ENCODE assay signal across 5 fruit fly cellular contexts in the genomic region with DNA sequence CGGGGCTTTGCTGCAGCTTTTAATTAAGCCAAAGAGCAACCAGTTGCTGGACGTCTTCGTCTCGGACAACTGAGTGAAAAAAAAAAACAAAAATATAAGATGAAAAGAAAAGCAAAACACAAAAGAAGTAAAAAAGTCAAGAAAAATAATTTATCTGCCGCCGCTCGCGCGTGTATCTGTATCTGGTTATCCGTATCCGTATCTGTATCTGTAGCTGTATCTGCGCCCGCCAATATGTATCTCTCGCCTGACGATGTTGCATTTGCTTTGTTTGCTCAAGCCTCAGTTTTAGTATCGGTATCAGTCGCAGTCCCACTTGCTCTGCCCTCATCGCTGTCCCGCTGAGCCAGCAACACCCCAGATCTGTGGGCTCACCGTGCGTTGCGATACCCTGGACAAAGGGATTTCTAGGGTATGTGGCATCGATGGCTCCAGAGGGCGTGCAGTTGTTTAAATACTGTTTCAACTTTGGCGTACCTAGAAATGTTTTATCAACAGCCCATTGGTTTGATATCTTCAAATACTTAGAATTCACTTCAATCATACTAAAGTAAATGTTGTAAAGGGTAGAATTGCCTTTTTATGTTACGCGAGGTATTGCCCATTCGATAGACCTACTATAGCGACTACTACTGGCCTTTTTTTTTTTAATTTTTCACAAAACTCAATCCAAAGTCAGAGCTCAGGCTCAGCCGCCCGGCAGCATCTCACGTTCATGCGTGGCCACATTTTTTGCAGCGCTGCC.
A peak's percentile ranks its signal among the peaks of the same experiment; 100 is the strongest.
TF ChIP-seq lines count a peak whose summit lies in the region.

No protein-coding gene starts in this region.

- no peak for TF ChIP-seq CTCF in whole organism, embryonic (GFP tag; optimal IDR thresholded peaks at IDR 0.05; lab: Kevin White, UChicago)

TF ChIP-seq in whole organism, 6 proteins besides CTCF, POLR2A, EP300 and RAD21:
- TF ChIP-seq psq (optimal IDR thresholded peaks at IDR 0.05; lab: Kevin White, UChicago) (no peak), pan (optimal IDR thresholded peaks at IDR 0.05; lab: Kevin White, UChicago) (peak; percentile 90)

TF ChIP-seq in whole organism, embryonic, 481 proteins besides CTCF, POLR2A, EP300 and RAD21 (continues in another document):
- no peak for TF ChIP-seq ap (GFP tag; IDR thresholded peaks at IDR 0.05; lab: Robert Waterston, UW)
- TF ChIP-seq Sox102F (GFP tag; optimal IDR thresholded peaks at IDR 0.05; lab: Kevin White, UChicago) = peak; percentile 54
- no peak for TF ChIP-seq Antp (GFP tag; optimal IDR thresholded peaks at IDR 0.05; lab: Kevin White, UChicago)
- peak; percentile 43 for TF ChIP-seq gem (tag; optimal IDR thresholded peaks at IDR 0.05; lab: Kevin White, UChicago)
- TF ChIP-seq ATbp (GFP tag; optimal IDR thresholded peaks at IDR 0.05; lab: Kevin White, UChicago) = peak; percentile 1
- no peak for TF ChIP-seq CG9609 (GFP tag; optimal IDR thresholded peaks at IDR 0.05; lab: Kevin White, UChicago)
- TF ChIP-seq CG10979 (tag; optimal IDR thresholded peaks at IDR 0.05; lab: Kevin White, UChicago) = peak; percentile 36
- TF ChIP-seq Ssrp (tag; optimal IDR thresholded peaks at IDR 0.05; lab: Kevin White, UChicago) = peak; percentile 1
- TF ChIP-seq Doc3 (GFP tag; IDR thresholded peaks at IDR 0.05; lab: Robert Waterston, UW; ENCODE audit: partially characterized antibody) = no peak
- no peak for TF ChIP-seq CG16863 (GFP tag; optimal IDR thresholded peaks at IDR 0.05; lab: Kevin White, UChicago)
- no peak for TF ChIP-seq B-H1 (GFP tag; IDR thresholded peaks at IDR 0.05; lab: Robert Waterston, UW)
- TF ChIP-seq CG6791 (GFP tag; IDR thresholded peaks at IDR 0.05; lab: Robert Waterston, UW; ENCODE audit: partially characterized antibody) = no peak
- TF ChIP-seq HLHmδ (GFP tag; optimal IDR thresholded peaks at IDR 0.05; lab: Kevin White, UChicago) = no peak
- peak; percentile 10 for TF ChIP-seq ind (GFP tag; optimal IDR thresholded peaks at IDR 0.05; lab: Kevin White, UChicago)
- 0 out of 2 replicates have a peak, but pooled peaks have one; percentile 18 for TF ChIP-seq CG17328 (GFP tag; IDR thresholded peaks at IDR 0.05; lab: Robert Waterston, UW)
- no peak for TF ChIP-seq pita (GFP tag; optimal IDR thresholded peaks at IDR 0.05; lab: Kevin White, UChicago)
- no peak for TF ChIP-seq fd64A (GFP tag; optimal IDR thresholded peaks at IDR 0.05; lab: Kevin White, UChicago)
- TF ChIP-seq CG2120 (GFP tag; optimal IDR thresholded peaks at IDR 0.05; lab: Kevin White, UChicago) = no peak
- TF ChIP-seq dimm (GFP tag; IDR thresholded peaks at IDR 0.05; lab: Robert Waterston, UW) = no peak
- no peak for TF ChIP-seq CG17186 (GFP tag; optimal IDR thresholded peaks at IDR 0.05; lab: Kevin White, UChicago)

TF ChIP-seq in whole organism, prepupa, 60 proteins besides CTCF, POLR2A, EP300 and RAD21 (continues in another document):
- TF ChIP-seq Eip93F (GFP tag; optimal IDR thresholded peaks at IDR 0.05; lab: Kevin White, UChicago) (no peak), Hr39 (GFP tag; optimal IDR thresholded peaks at IDR 0.05; lab: Kevin White, UChicago) (peak; percentile 62), fd85E (GFP tag; optimal IDR thresholded peaks at IDR 0.05; lab: Kevin White, UChicago) (peak; percentile 7), Ets96B (tag; optimal IDR thresholded peaks at IDR 0.05; lab: Kevin White, UChicago) (peak; percentile 59), pdm3 (GFP tag; optimal IDR thresholded peaks at IDR 0.05; lab: Kevin White, UChicago) (peak; percentile 78), Ets21C (GFP tag; optimal IDR thresholded peaks at IDR 0.05; lab: Kevin White, UChicago) (peak; percentile 56), cyc (GFP tag; optimal IDR thresholded peaks at IDR 0.05; lab: Kevin White, UChicago) (peak; percentile 59), CG34406 (GFP tag; optimal IDR thresholded peaks at IDR 0.05; lab: Kevin White, UChicago) (peak; percentile 75), CG6854 (GFP tag; optimal IDR thresholded peaks at IDR 0.05; lab: Kevin White, UChicago) (no peak), CG9139 (GFP tag; optimal IDR thresholded peaks at IDR 0.05; lab: Kevin White, UChicago) (peak; percentile 30), Sox15 (GFP tag; optimal IDR thresholded peaks at IDR 0.05; lab: Kevin White, UChicago) (peak; percentile 67), CG6808 (GFP tag; optimal IDR thresholded peaks at IDR 0.05; lab: Kevin White, UChicago) (peak; percentile 61), CG4318 (GFP tag; optimal IDR thresholded peaks at IDR 0.05; lab: Kevin White, UChicago) (peak; percentile 44), spab (GFP tag; optimal IDR thresholded peaks at IDR 0.05; lab: Kevin White, UChicago) (peak; percentile 25), CG11902 (GFP tag; optimal IDR thresholded peaks at IDR 0.05; lab: Kevin White, UChicago) (peak; percentile 70), CG15336 (GFP tag; IDR thresholded peaks at IDR 0.05; lab: Robert Waterston, UW) (peak; percentile 45; the same call in 1 of the 2 replicates), vri (GFP tag; optimal IDR thresholded peaks at IDR 0.05; lab: Kevin White, UChicago) (peak; percentile 18), CG3032 (tag; optimal IDR thresholded peaks at IDR 0.05; lab: Kevin White, UChicago) (peak; percentile 56), svp (GFP tag; lab: Kevin White, UChicago) (peak; percentile 79), eg (GFP tag; IDR thresholded peaks at IDR 0.05; lab: Robert Waterston, UW) (no peak; the same call in 2 of the 3 replicates)

TF ChIP-seq in whole organism, pupa, 21 proteins besides CTCF, POLR2A, EP300 and RAD21:
- TF ChIP-seq fd96Ca (GFP tag; IDR thresholded peaks at IDR 0.05; lab: Robert Waterston, UW) (peak; percentile 76), CG10348 (GFP tag; IDR thresholded peaks at IDR 0.05; lab: Robert Waterston, UW) (no peak), CG8159 (tag; optimal IDR thresholded peaks at IDR 0.05; lab: Kevin White, UChicago) (peak; percentile 74), CG32121 (GFP tag; IDR thresholded peaks at IDR 0.05; lab: Robert Waterston, UW) (no peak), gl (tag; optimal IDR thresholded peaks at IDR 0.05; lab: Kevin White, UChicago) (peak; percentile 13), rn (GFP tag; IDR thresholded peaks at IDR 0.05; lab: Robert Waterston, UW) (no peak), CG9948 (tag; optimal IDR thresholded peaks at IDR 0.05; lab: Kevin White, UChicago) (peak; percentile 71), Pif1B (GFP tag; optimal IDR thresholded peaks at IDR 0.05; lab: Kevin White, UChicago) (peak; percentile 62), Snoo (tag; optimal IDR thresholded peaks at IDR 0.05; lab: Kevin White, UChicago) (peak; percentile 28), CG13204 (GFP tag; optimal IDR thresholded peaks at IDR 0.05; lab: Kevin White, UChicago) (peak; percentile 4), Pif1A (GFP tag; optimal IDR thresholded peaks at IDR 0.05; lab: Kevin White, UChicago) (peak; percentile 49), CG34367 (tag; optimal IDR thresholded peaks at IDR 0.05; lab: Kevin White, UChicago) (peak; percentile 64), CG12605 (GFP tag; IDR thresholded peaks at IDR 0.05; lab: Robert Waterston, UW) (peak; percentile 16; the same call in 1 of the 2 replicates), EcR (GFP tag; optimal IDR thresholded peaks at IDR 0.05; lab: Kevin White, UChicago) (no peak), D1 (tag; optimal IDR thresholded peaks at IDR 0.05; lab: Kevin White, UChicago) (peak; percentile 1), Ets98B (GFP tag; IDR thresholded peaks at IDR 0.05; lab: Robert Waterston, UW) (peak; percentile 8; the same call in 1 of the 2 replicates), CG14655 (GFP tag; optimal IDR thresholded peaks at IDR 0.05; lab: Kevin White, UChicago) (peak; percentile 67), CG4496 (GFP tag; IDR thresholded peaks at IDR 0.05; lab: Robert Waterston, UW) (no peak; the same call in 2 of the 3 replicates), CG15710 (tag; optimal IDR thresholded peaks at IDR 0.05; lab: Kevin White, UChicago) (peak; percentile 63), CG8301 (tag; optimal IDR thresholded peaks at IDR 0.05; lab: Kevin White, UChicago) (peak; percentile 34), CG17806 (tag; optimal IDR thresholded peaks at IDR 0.05; lab: Kevin White, UChicago) (peak; percentile 69)

TF ChIP-seq in whole organism, wandering third instar larva, 38 proteins besides CTCF, POLR2A, EP300 and RAD21 (continues in another document):
- TF ChIP-seq Jra (GFP tag; optimal IDR thresholded peaks at IDR 0.05; lab: Kevin White, UChicago) = no peak
- TF ChIP-seq ey (GFP tag; optimal IDR thresholded peaks at IDR 0.05; lab: Kevin White, UChicago) = peak; percentile 73
- no peak for TF ChIP-seq N (GFP tag; optimal IDR thresholded peaks at IDR 0.05; lab: Kevin White, UChicago)
- peak; percentile 87 for TF ChIP-seq woc (GFP tag; optimal IDR thresholded peaks at IDR 0.05; lab: Kevin White, UChicago)
- TF ChIP-seq Dif (GFP tag; optimal IDR thresholded peaks at IDR 0.05; lab: Kevin White, UChicago; ENCODE audit: partially characterized antibody) = no peak
- TF ChIP-seq brk (GFP tag; optimal IDR thresholded peaks at IDR 0.05; lab: Kevin White, UChicago) = no peak
- TF ChIP-seq CG32264 (GFP tag; optimal IDR thresholded peaks at IDR 0.05; lab: Kevin White, UChicago) = no peak
- TF ChIP-seq pan (optimal IDR thresholded peaks at IDR 0.05; lab: Kevin White, UChicago) = peak; percentile 26
- TF ChIP-seq Abd-B (GFP tag; optimal IDR thresholded peaks at IDR 0.05; lab: Kevin White, UChicago) = no peak
- TF ChIP-seq Hr78 (GFP tag; optimal IDR thresholded peaks at IDR 0.05; lab: Kevin White, UChicago) = no peak
- TF ChIP-seq lola (GFP tag; optimal IDR thresholded peaks at IDR 0.05; lab: Kevin White, UChicago) = no peak
- TF ChIP-seq CG9705 (GFP tag; optimal IDR thresholded peaks at IDR 0.05; lab: Kevin White, UChicago) = no peak
- no peak for TF ChIP-seq tai (GFP tag; optimal IDR thresholded peaks at IDR 0.05; lab: Kevin White, UChicago)
- peak; percentile 30 for TF ChIP-seq sage (GFP tag; optimal IDR thresholded peaks at IDR 0.05; lab: Kevin White, UChicago)
- peak; percentile 56 for TF ChIP-seq Hnf4 (GFP tag; optimal IDR thresholded peaks at IDR 0.05; lab: Kevin White, UChicago)
- TF ChIP-seq Rel (GFP tag; optimal IDR thresholded peaks at IDR 0.05; lab: Kevin White, UChicago) = no peak
- no peak for TF ChIP-seq Rel (tag; optimal IDR thresholded peaks at IDR 0.05; lab: Kevin White, UChicago)
- TF ChIP-seq foxo (GFP tag; optimal IDR thresholded peaks at IDR 0.05; lab: Kevin White, UChicago) = peak in 1 of 2 experiments; percentile 63
- no peak for TF ChIP-seq Myc (optimal IDR thresholded peaks at IDR 0.05; lab: Kevin White, UChicago)
- TF ChIP-seq usp (GFP tag; optimal IDR thresholded peaks at IDR 0.05; lab: Kevin White, UChicago) = no peak
- peak; percentile 71 for TF ChIP-seq h (GFP tag; optimal IDR thresholded peaks at IDR 0.05; lab: Kevin White, UChicago)
- no peak for TF ChIP-seq Hr83 (GFP tag; optimal IDR thresholded peaks at IDR 0.05; lab: Kevin White, UChicago; ENCODE audit: poor library complexity, severe bottlenecking)
- TF ChIP-seq Sp1 (GFP tag; optimal IDR thresholded peaks at IDR 0.05; lab: Kevin White, UChicago) = no peak
- no peak for TF ChIP-seq CrebA (GFP tag; optimal IDR thresholded peaks at IDR 0.05; lab: Kevin White, UChicago; ENCODE audit: borderline replicate concordance)
- peak; percentile 42 for TF ChIP-seq br (GFP tag; optimal IDR thresholded peaks at IDR 0.05; lab: Kevin White, UChicago)
- peak; percentile 33 for TF ChIP-seq HLH106 (tag; optimal IDR thresholded peaks at IDR 0.05; lab: Kevin White, UChicago)
